Worm (Caenorhabditis elegans) whole organism, L4 larva: ENCODE measurements around the gene srh-252.

Experiments used
- F37D6.2 ChIP-seq: sonication (generic microtip); optimal IDR thresholded peaks from 2 replicates; lab custom pipeline; 2016; ENCODE audit warnings: mild to moderate bottlenecking, missing genetic modification characterization, missing compliant biosample characterization
- T20F7.1 ChIP-seq: fragments of 200-800 bp; sonication (Bioruptor generic); optimal IDR thresholded peaks from 2 replicates; lab custom pipeline; 2018; ENCODE audit warnings: mild to moderate bottlenecking, missing genetic modification characterization, missing compliant biosample characterization
- ceh-20 ChIP-seq: fragments of 200-800 bp; sonication (Bioruptor generic); IDR thresholded peaks from 2 replicates; pipeline ENCODE4 v1.3.6; 2022; ENCODE audit warnings: missing genetic modification reagents, missing genetic modification characterization, missing compliant biosample characterization
- hlh-30 ChIP-seq: sonication (generic microtip); optimal IDR thresholded peaks from 2 replicates; lab custom pipeline; 2017; ENCODE audit warnings: antibody characterized with exemption, mild to moderate bottlenecking, missing genetic modification characterization, missing compliant biosample characterization; ENCODE audit not compliant: insufficient read depth
- mes-2 ChIP-seq: sonication (generic microtip); optimal IDR thresholded peaks from 2 replicates; lab custom pipeline; 2016; ENCODE audit warnings: missing genotype, mild to moderate bottlenecking, missing genetic modification characterization, missing compliant biosample characterization; ENCODE audit not compliant: poor library complexity, severe bottlenecking
- nhr-42 ChIP-seq: fragments of 200-800 bp; sonication (Bioruptor generic); IDR thresholded peaks from 2 replicates; pipeline ENCODE4 v1.3.6; 2022; ENCODE audit warnings: missing genetic modification characterization, missing compliant biosample characterization
- pqm-1 ChIP-seq: sonication (generic microtip); optimal IDR thresholded peaks from 2 replicates; lab custom pipeline; 2017; ENCODE audit warnings: missing biosample characterization, missing genetic modification characterization
- sdz-12 ChIP-seq: fragments of 200-800 bp; sonication (Bioruptor generic); optimal IDR thresholded peaks from 2 replicates; lab custom pipeline; 2018; ENCODE audit warnings: mild to moderate bottlenecking, missing genetic modification characterization, missing compliant biosample characterization
- tag-97 ChIP-seq: fragments of 200-800 bp; sonication (Bioruptor generic); IDR thresholded peaks from 2 replicates; pipeline ENCODE4 v1.3.6; 2022; ENCODE audit warnings: missing genetic modification characterization, missing compliant biosample characterization
- zag-1 ChIP-seq: fragments of 150-350 bp; optimal IDR thresholded peaks from 2 replicates; lab custom pipeline; 2014; ENCODE audit warnings: missing biosample characterization, missing genetic modification characterization

Gene srh-252

DNA sequence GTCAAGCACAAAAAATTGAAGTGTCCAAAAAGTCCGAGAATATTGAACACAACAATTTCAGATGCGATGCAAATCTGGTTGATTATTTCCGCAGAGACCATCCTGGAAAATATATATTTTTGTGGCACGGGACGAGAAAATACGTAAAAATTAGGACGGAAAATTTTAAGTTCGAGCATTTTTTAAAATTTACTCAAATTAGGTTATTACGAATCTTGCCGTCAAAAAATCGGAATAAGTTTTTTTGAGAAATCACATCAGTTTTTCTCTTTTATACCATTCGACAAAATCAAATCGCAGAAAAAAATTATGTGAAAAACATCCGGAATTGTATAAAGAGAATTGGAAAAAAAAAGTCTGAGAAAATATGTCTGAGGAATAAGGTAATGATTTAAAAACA is 45.2 kb downstream of the srh-252 start, which contains the start of gene srsx-1:
TSS of gene srsx-1 (minus strand) at position 101 of the 400 bp plus-strand sequence.
- TF ChIP-seq sdz-12 (no peak), ceh-20 (GFP tag; lab: Robert Waterston, UW) (no peak), T20F7.1 (GFP tag; lab: Kevin White, UChicago) (no peak), mes-2 (tag; lab: Kevin White, UChicago) (no peak), zag-1 (tag; lab: Kevin White, UChicago) (no peak), F37D6.2 (no peak), tag-97 (GFP tag; lab: Robert Waterston, UW) (no peak)

DNA sequence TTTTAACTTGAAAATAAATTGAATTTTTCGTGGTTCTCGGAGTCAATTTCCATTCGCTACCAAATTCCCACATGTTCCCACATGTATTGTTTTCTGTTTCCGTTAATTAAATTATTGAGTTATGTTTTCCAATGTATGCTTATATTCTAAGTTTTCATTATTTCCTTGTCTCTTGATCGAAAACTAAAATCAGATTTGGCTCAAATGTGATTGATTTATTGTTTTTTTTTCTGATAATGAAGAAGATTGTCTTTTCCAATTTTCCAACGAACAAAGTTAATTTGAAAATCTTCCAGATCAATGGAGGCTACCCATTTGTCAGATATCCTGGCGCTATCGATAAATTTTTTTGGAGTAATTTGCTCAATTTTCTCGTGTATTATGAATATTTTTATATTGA is 49.5 kb downstream of the srh-252 start, which contains the start of gene srbc-25:
TSS of gene srbc-25 (plus strand) at position 301 of the 400 bp plus-strand sequence.
- no peak for TF ChIP-seq nhr-42 (GFP tag; lab: Robert Waterston, UW)
- no peak for TF ChIP-seq pqm-1 (tag; lab: Kevin White, UChicago)
- no peak for TF ChIP-seq hlh-30 (tag; lab: Kevin White, UChicago)
